Worm (Caenorhabditis elegans) whole organism, L2 larva: ENCODE results near the gene C28H8.3.

Experiments
- C34F6.9 ChIP-seq: fragments of 150-350 bp; optimal IDR thresholded peaks from 2 replicates; lab custom pipeline; 2014; ENCODE audit warnings: missing biosample characterization, missing genetic modification characterization
- F13H6.1 ChIP-seq: sonication (generic microtip); optimal IDR thresholded peaks from 2 replicates; lab custom pipeline; 2016; ENCODE audit warnings: missing genetic modification characterization, missing compliant biosample characterization
- Y55F3AM.14 ChIP-seq: fragments of 200-800 bp; sonication (Bioruptor generic); optimal IDR thresholded peaks from 2 replicates; lab custom pipeline; 2018; ENCODE audit warnings: mild to moderate bottlenecking, missing genetic modification characterization, missing compliant biosample characterization
- aly-2 ChIP-seq: fragments of 150-350 bp; optimal IDR thresholded peaks from 2 replicates; lab custom pipeline; 2014; ENCODE audit warnings: missing biosample characterization, missing genetic modification characterization
- blmp-1 ChIP-seq: sonication (generic microtip); optimal IDR thresholded peaks from 2 replicates; lab custom pipeline; 2017; ENCODE audit warnings: missing genetic modification characterization, mild to moderate bottlenecking, missing compliant biosample characterization, antibody characterized with exemption, moderate library complexity; ENCODE audit not compliant: insufficient read depth
- ceh-16 ChIP-seq: fragments of 150-350 bp; optimal IDR thresholded peaks from 2 replicates; lab custom pipeline; 2014; ENCODE audit warnings: missing biosample characterization, missing genetic modification characterization
- ceh-82 ChIP-seq: fragments of 150-350 bp; optimal IDR thresholded peaks from 2 replicates; lab custom pipeline; 2014; ENCODE audit warnings: missing biosample characterization, missing genetic modification characterization
- crh-2 ChIP-seq: sonication (generic microtip); optimal IDR thresholded peaks from 2 replicates; lab custom pipeline; 2017; ENCODE audit warnings: missing biosample characterization, missing genetic modification characterization
- dmd-4 ChIP-seq: sonication (generic microtip); optimal IDR thresholded peaks from 2 replicates; lab custom pipeline; 2017; ENCODE audit warnings: missing biosample characterization, missing genetic modification characterization
- elt-1 ChIP-seq: fragments of 150-350 bp; optimal IDR thresholded peaks from 2 replicates; lab custom pipeline; 2014; ENCODE audit warnings: missing biosample characterization, missing genetic modification characterization
- fos-1 ChIP-seq: fragments of 150-350 bp; optimal IDR thresholded peaks from 2 replicates; lab custom pipeline; 2014; ENCODE audit warnings: missing biosample characterization, missing genetic modification characterization
- gmeb-1 ChIP-seq: fragments of 150-350 bp; optimal IDR thresholded peaks from 2 replicates; lab custom pipeline; 2014; ENCODE audit warnings: missing biosample characterization, missing genetic modification characterization
- lin-11 ChIP-seq: fragments of 150-350 bp; sonication (generic microtip); optimal IDR thresholded peaks from 2 replicates; lab custom pipeline; 2014; ENCODE audit warnings: missing biosample characterization, missing genetic modification characterization, inconsistent platforms, mixed read lengths
- lin-13 ChIP-seq: fragments of 150-350 bp; optimal IDR thresholded peaks from 2 replicates; lab custom pipeline; 2014; ENCODE audit warnings: missing biosample characterization, missing genetic modification reagents, missing genetic modification characterization
- lsy-2 ChIP-seq, 2 experiments: fragments of 150-350 bp in 1 of 2; sonication (generic microtip) in 1 of 2; optimal IDR thresholded peaks; 2 replicates each; lab custom pipeline; 2014 to 2017; ENCODE audit warnings: missing biosample characterization in 2 of 2, missing genetic modification characterization in 2 of 2
- mbf-1 ChIP-seq: sonication (generic microtip); optimal IDR thresholded peaks from 2 replicates; lab custom pipeline; 2017; ENCODE audit warnings: missing biosample characterization, missing genetic modification characterization
- mdl-1 ChIP-seq, 2 experiments: fragments of 150-350 bp in 1 of 2; sonication (generic microtip) in 1 of 2; optimal IDR thresholded peaks; 2 replicates each; lab custom pipeline; 2017; ENCODE audit warnings: missing biosample characterization in 2 of 2, missing genetic modification characterization in 2 of 2
- nhr-10 ChIP-seq: sonication (generic microtip); optimal IDR thresholded peaks from 2 replicates; lab custom pipeline; 2017; ENCODE audit warnings: missing biosample characterization, missing genetic modification characterization
- nhr-11 ChIP-seq: fragments of 150-350 bp; optimal IDR thresholded peaks from 2 replicates; lab custom pipeline; 2014; ENCODE audit warnings: missing biosample characterization, missing genetic modification characterization
- nhr-12 ChIP-seq: fragments of 150-350 bp; optimal IDR thresholded peaks from 2 replicates; lab custom pipeline; 2014; ENCODE audit warnings: missing biosample characterization, missing genetic modification characterization
- nhr-129 ChIP-seq: fragments of 150-350 bp; optimal IDR thresholded peaks from 2 replicates; lab custom pipeline; 2014; ENCODE audit warnings: missing biosample characterization, missing genetic modification characterization
- nhr-21 ChIP-seq: fragments of 150-350 bp; optimal IDR thresholded peaks from 2 replicates; lab custom pipeline; 2014; ENCODE audit warnings: missing biosample characterization, missing genetic modification characterization
- nhr-23 ChIP-seq: fragments of 150-350 bp; optimal IDR thresholded peaks from 2 replicates; lab custom pipeline; 2014; ENCODE audit warnings: missing biosample characterization, missing genetic modification reagents, missing genetic modification characterization
- nhr-237 ChIP-seq: fragments of 150-350 bp; optimal IDR thresholded peaks from 2 replicates; lab custom pipeline; 2014; ENCODE audit warnings: missing biosample characterization, missing genetic modification characterization
- nhr-25 ChIP-seq: fragments of 150-350 bp; sonication (generic microtip); optimal IDR thresholded peaks from 3 replicates; lab custom pipeline; 2014; ENCODE audit warnings: missing biosample characterization, missing genetic modification characterization
- nhr-6 ChIP-seq: fragments of 150-350 bp; optimal IDR thresholded peaks from 2 replicates; lab custom pipeline; 2014; ENCODE audit warnings: missing biosample characterization, missing genetic modification characterization
- nhr-77 ChIP-seq: fragments of 150-350 bp; optimal IDR thresholded peaks from 2 replicates; lab custom pipeline; 2014; ENCODE audit warnings: missing biosample characterization, missing genetic modification characterization
- peb-1 ChIP-seq: fragments of 150-350 bp; optimal IDR thresholded peaks from 2 replicates; lab custom pipeline; 2014; ENCODE audit warnings: missing biosample characterization, missing genetic modification characterization
- skn-1 ChIP-seq: sonication (generic microtip); optimal IDR thresholded peaks from 2 replicates; lab custom pipeline; 2017; ENCODE audit warnings: missing biosample characterization, missing genetic modification characterization
- sma-3 ChIP-seq: sonication (generic microtip); optimal IDR thresholded peaks from 2 replicates; lab custom pipeline; 2016; ENCODE audit warnings: missing genetic modification reagents, missing genetic modification characterization, missing compliant biosample characterization
- sma-9 ChIP-seq, 2 experiments: fragments of 150-350 bp in 1 of 2; sonication (generic microtip) in 1 of 2; optimal IDR thresholded peaks; 2 replicates each; lab custom pipeline; 2014 to 2016; ENCODE audit warnings: missing genetic modification characterization in 2 of 2, mild to moderate bottlenecking in 1 of 2, missing biosample characterization in 1 of 2, missing compliant biosample characterization in 1 of 2, missing genetic modification reagents in 1 of 2, moderate library complexity in 1 of 2
- snpc-4 ChIP-seq: fragments of 150-350 bp; optimal IDR thresholded peaks from 2 replicates; lab custom pipeline; 2014; ENCODE audit warnings: missing biosample characterization, missing genetic modification characterization
- unc-39 ChIP-seq: fragments of 150-350 bp; optimal IDR thresholded peaks from 2 replicates; lab custom pipeline; 2014; ENCODE audit warnings: missing biosample characterization, missing genetic modification characterization
- unc-55 ChIP-seq: fragments of 150-350 bp; sonication (generic microtip); optimal IDR thresholded peaks from 3 replicates; lab custom pipeline; 2014; ENCODE audit warnings: missing biosample characterization, missing genetic modification reagents, missing genetic modification characterization
- unc-62 ChIP-seq: fragments of 150-350 bp; optimal IDR thresholded peaks from 2 replicates; lab custom pipeline; 2014; ENCODE audit warnings: missing biosample characterization, missing genetic modification reagents, missing genetic modification characterization
- zag-1 ChIP-seq: fragments of 150-350 bp; optimal IDR thresholded peaks from 2 replicates; lab custom pipeline; 2014; ENCODE audit warnings: missing biosample characterization, missing genetic modification characterization
- ztf-11 ChIP-seq: sonication (generic microtip); optimal IDR thresholded peaks from 2 replicates; lab custom pipeline; 2017; ENCODE audit warnings: missing biosample characterization, missing genetic modification characterization
- ztf-4 ChIP-seq: fragments of 150-350 bp; optimal IDR thresholded peaks from 2 replicates; lab custom pipeline; 2014; ENCODE audit warnings: missing biosample characterization, missing genetic modification characterization

The C28H8.3 gene

DNA sequence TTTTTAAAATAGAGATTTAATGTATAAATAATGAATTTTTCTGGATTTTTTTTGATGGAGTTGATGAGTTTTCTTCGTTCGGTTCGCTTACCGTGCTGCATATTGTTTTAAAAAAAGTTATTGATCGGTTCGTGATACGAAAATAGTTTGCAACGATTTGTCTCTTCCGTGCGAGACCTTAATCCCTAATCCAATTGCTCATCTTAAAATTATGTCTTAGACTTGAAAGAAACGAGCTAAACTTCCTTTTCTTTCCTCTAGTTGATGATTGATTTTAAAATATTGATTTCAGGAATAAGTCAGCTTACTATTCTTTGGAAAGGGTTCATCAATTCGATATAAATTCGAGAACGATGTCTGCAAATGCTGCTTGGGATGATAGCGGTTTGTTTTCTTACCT, at the start of gene C28H8.3:
TSS of gene C28H8.3 (plus strand) at position 293 of the 400 bp plus-strand sequence.
- no peak for TF ChIP-seq peb-1 (tag; lab: Kevin White, UChicago)

DNA sequence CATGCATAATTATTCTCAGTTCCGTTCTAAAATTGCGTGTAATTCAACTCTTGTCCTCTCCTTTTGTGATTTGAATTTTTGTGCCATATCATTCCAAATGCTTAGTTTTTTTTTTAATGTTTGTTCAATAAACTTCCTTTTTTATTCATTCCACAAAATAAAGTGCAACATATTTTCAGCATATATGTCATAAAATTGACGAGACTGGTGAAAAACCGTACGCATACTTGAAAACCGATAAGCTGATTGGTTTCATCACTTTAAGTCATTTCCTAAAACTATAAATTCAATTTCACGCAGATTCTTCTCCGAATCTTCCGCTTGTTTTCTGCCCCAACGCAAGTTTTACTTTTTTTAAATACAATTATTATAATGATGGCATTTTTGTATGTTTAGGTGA, 49.5 kb upstream of the C28H8.3 start, which contains the start of gene dpf-4:
TSS of gene dpf-4 (plus strand) at position 301 of the 400 bp plus-strand sequence.
- TF ChIP-seq fos-1 (no peak), nhr-237 (tag; lab: Kevin White, UChicago) (no peak), dmd-4 (tag; lab: Kevin White, UChicago) (no peak), gmeb-1 (tag; lab: Kevin White, UChicago) (no peak), peb-1 (tag; lab: Kevin White, UChicago) (no peak), skn-1 (tag; lab: Kevin White, UChicago) (no peak), F13H6.1 (tag; lab: Kevin White, UChicago) (no peak), zag-1 (tag; lab: Kevin White, UChicago) (no peak), lin-13 (GFP tag; lab: Kevin White, UChicago) (no peak), mbf-1 (tag; lab: Kevin White, UChicago) (no peak)
- TF ChIP-seq, all 48 proteins: peak for 0

DNA sequence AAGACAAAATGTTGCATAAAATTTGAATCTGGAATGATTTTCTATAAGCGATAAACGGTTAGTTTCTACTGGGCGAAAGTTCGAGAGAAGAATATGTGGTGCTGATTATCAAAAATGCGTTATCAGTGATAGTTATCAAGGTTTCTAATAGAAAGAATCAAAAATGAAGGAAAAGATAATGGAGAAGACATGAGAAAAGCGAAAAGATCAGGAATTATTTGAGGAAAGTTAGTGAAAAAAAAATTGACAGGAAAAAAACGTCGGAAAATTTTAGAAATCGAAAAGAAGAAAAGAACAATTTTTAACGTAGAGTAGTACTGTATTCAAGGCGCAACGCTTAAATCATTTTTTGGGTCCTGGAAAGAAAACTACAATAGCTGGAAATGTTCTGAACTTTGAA, 44.7 kb upstream of the C28H8.3 start, which contains the start of gene dnpp-1:
TSS of gene dnpp-1 (minus strand) at position 30 of the 400 bp plus-strand sequence.
- TF ChIP-seq lin-11 (tag; lab: Kevin White, UChicago) (no peak), crh-2 (tag; lab: Kevin White, UChicago) (peak; percentile 63), nhr-6 (tag; lab: Kevin White, UChicago) (no peak), fos-1 (peak; percentile 87), skn-1 (tag; lab: Kevin White, UChicago) (peak; percentile 72)

DNA sequence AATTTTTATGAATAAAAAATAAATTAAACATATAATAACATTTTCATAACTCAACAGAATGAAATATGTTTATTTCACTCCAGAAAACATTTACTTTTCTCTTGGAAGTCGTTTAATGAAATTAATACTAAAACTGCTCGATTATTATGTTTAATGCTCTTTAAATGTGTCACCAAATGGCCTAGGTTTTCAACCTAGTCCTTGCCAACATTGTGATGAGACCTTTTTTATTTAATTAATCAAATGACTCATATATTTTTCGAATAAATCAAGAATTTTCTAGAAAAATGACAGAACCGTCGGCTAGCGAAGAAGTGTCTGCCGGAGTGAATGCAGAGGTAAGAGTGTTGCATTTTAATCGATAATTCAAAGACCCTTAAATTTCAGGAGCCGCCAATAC, 44.2 kb upstream of the C28H8.3 start, which contains the start of gene rabn-5:
TSS of gene rabn-5 (plus strand) at position 284 of the 400 bp plus-strand sequence.
- TF ChIP-seq C34F6.9 (tag; lab: Kevin White, UChicago): peak; percentile 53
- TF ChIP-seq fos-1: peak; percentile 57
- no peak for TF ChIP-seq Y55F3AM.14 (GFP tag; lab: Kevin White, UChicago)

DNA sequence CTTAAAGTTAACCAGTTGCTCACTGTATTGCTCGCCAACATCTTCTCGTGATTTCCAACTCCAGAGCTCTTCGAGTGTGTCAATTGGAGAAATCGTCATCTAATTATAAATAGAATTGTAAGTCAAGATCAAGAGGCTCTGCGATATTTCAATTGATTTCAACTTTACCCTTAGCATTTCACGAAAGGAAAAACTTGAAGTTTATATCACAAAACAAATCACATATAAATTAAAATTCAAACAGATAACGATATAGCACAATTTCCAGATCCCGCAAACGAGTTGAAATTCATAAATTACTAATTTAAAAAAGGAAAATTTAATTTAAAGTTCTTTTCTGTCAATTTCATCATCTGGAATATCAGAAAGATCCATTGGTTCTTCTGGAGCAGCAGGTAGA, 40.1 kb upstream of the C28H8.3 start, which contains the start of gene eng-1:
TSS of gene eng-1 (minus strand) at position 101 of the 400 bp plus-strand sequence.
- TF ChIP-seq nhr-6 (tag; lab: Kevin White, UChicago) (no peak), skn-1 (tag; lab: Kevin White, UChicago) (no peak), lsy-2 (tag; optimal IDR thresholded peaks at IDR 0.05; lab: Kevin White, UChicago) (no peak), unc-39 (tag; lab: Kevin White, UChicago) (no peak), unc-55 (GFP tag; lab: Kevin White, UChicago) (no peak), nhr-25 (no peak), lin-13 (GFP tag; lab: Kevin White, UChicago) (no peak), nhr-23 (tag; lab: Kevin White, UChicago) (no peak), aly-2 (tag; lab: Kevin White, UChicago) (no peak)

DNA sequence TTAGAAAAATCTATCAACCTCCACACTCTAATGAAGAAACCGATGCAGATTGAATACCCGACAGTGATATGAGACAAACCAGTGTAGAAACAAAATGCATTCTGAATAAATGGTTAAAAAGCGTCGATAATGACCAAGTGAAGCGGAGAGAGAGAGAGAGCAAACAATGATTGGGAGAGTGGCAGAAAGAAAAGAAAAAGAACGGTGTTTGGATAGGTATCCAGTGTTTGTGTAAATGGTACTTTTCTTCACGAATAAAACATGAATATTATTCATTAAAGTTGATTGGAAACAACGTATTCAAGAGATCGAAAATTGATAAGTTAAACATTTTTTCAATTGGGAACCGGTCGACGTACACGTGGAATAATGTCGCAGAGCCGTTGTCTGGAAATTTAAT, 39.1 kb upstream of the C28H8.3 start, which contains the start of gene F01F1.15:
TSS of gene F01F1.15 (minus strand) at position 101 of the 400 bp plus-strand sequence.
- TF ChIP-seq nhr-11 (no peak), ceh-16 (no peak), nhr-10 (no peak), nhr-77 (tag; lab: Kevin White, UChicago) (no peak), elt-1 (tag; lab: Kevin White, UChicago) (no peak), lsy-2 (tag; optimal IDR thresholded peaks at IDR 0.05; lab: Kevin White, UChicago) (no peak), zag-1 (tag; lab: Kevin White, UChicago) (no peak), mdl-1 (tag; optimal IDR thresholded peaks at IDR 0.05; lab: Kevin White, UChicago) (no peak), sma-9 (GFP tag; optimal IDR thresholded peaks at IDR 0.05; lab: Kevin White, UChicago) (no peak), sma-9 (tag; optimal IDR thresholded peaks at IDR 0.05; lab: Kevin White, UChicago) (no peak), ztf-11 (tag; lab: Kevin White, UChicago) (no peak), F13H6.1 (tag; lab: Kevin White, UChicago) (no peak)

DNA sequence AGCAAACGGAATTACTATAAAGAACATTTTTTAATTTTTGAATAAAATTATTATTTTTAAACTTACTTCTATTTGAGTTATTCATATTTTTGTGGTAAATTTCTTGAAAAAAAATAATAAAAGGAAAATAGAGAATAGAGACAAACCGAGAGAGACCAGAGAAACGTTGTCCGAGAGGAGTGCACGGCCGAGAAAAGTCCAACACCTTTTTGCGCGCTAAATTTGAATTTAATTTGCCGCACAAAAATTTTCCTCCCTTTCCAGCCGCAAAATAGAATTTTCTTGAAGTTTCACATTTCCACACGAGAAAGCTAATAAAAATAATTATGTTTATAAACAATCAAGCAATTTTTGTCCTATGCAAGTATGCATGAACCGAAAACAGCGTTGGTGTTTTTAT, 36.7 kb upstream of the C28H8.3 start, which contains the start of the genes F01F1.11 and F01F1.3:
TSS of gene F01F1.11 (minus strand) at position 118 of the 400 bp plus-strand sequence.
TSS of gene F01F1.3 (plus strand) at position 179 of the 400 bp plus-strand sequence.
- TF ChIP-seq ztf-4 (tag; lab: Kevin White, UChicago) (peak; percentile 5), nhr-12 (tag; lab: Kevin White, UChicago) (no peak), sma-9 (GFP tag; optimal IDR thresholded peaks at IDR 0.05; lab: Kevin White, UChicago) (peak; percentile 88), sma-9 (tag; optimal IDR thresholded peaks at IDR 0.05; lab: Kevin White, UChicago) (no peak), lin-11 (tag; lab: Kevin White, UChicago) (peak; percentile 52), blmp-1 (tag; lab: Kevin White, UChicago) (peak; percentile 25), snpc-4 (tag; lab: Kevin White, UChicago) (peak; percentile 30), C34F6.9 (tag; lab: Kevin White, UChicago) (peak; percentile 60), nhr-77 (tag; lab: Kevin White, UChicago) (peak; percentile 11), fos-1 (peak; percentile 33), crh-2 (tag; lab: Kevin White, UChicago) (peak; percentile 82), nhr-129 (tag; lab: Kevin White, UChicago) (peak; percentile 40), ceh-82 (tag; lab: Kevin White, UChicago) (no peak), gmeb-1 (tag; lab: Kevin White, UChicago) (peak; percentile 95), nhr-25 (peak; percentile 77), unc-62 (GFP tag; lab: Kevin White, UChicago) (no peak), nhr-6 (tag; lab: Kevin White, UChicago) (peak; percentile 52), nhr-237 (tag; lab: Kevin White, UChicago) (no peak), sma-3 (GFP tag; lab: Kevin White, UChicago) (peak; percentile 88), nhr-21 (peak; percentile 76)
